Fruit fly (Drosophila melanogaster) whole organism, embryonic: Measurements from ENCODE around the gene Gs2.
A peak's percentile ranks its signal among the peaks of the same experiment; 100 is the strongest.

ENCODE experiments used
- BtbVII ChIP-seq: fragments of 200-800 bp; sonication (Bioruptor generic); optimal IDR thresholded peaks from 3 replicates; lab custom pipeline; 2017; ENCODE audit warnings: missing biosample characterization, mild to moderate bottlenecking, missing genetic modification characterization
- CG10431 ChIP-seq: fragments of 200-800 bp; sonication (Bioruptor generic); optimal IDR thresholded peaks from 3 replicates; lab custom pipeline; 2018; ENCODE audit warnings: missing biosample characterization, mild to moderate bottlenecking, missing genetic modification characterization
- CG11504 ChIP-seq: fragments of 200-800 bp; sonication (Bioruptor generic); optimal IDR thresholded peaks from 3 replicates; lab custom pipeline; 2019; ENCODE audit warnings: missing biosample characterization, mild to moderate bottlenecking, missing genetic modification characterization, moderate library complexity
- CG11695 ChIP-seq: fragments of 200-800 bp; sonication (Bioruptor generic); IDR thresholded peaks from 3 replicates; pipeline ENCODE4 v1.3.6; 2022; ENCODE audit warnings: missing biosample characterization, missing genetic modification characterization
- CG14014 ChIP-seq: fragments of 200-800 bp; sonication (Bioruptor generic); IDR thresholded peaks from 2 replicates; pipeline ENCODE4 v1.3.6; 2022; ENCODE audit warnings: missing biosample characterization, missing genetic modification characterization
- CG14860 ChIP-seq: fragments of 200-800 bp; sonication (Bioruptor generic); IDR thresholded peaks from 3 replicates; pipeline ENCODE4 v1.3.6; 2022; ENCODE audit warnings: missing biosample characterization, missing genetic modification characterization; ENCODE audit not compliant: partially characterized antibody
- CG15269 ChIP-seq: fragments of 200-800 bp; sonication (Bioruptor generic); optimal IDR thresholded peaks from 2 replicates; lab custom pipeline; 2018; ENCODE audit warnings: missing biosample characterization, mild to moderate bottlenecking, missing genetic modification characterization, moderate library complexity
- CG15479 ChIP-seq: fragments of 200-800 bp; sonication (Bioruptor generic); optimal IDR thresholded peaks from 3 replicates; lab custom pipeline; 2019; ENCODE audit warnings: missing biosample characterization, mild to moderate bottlenecking, missing genetic modification characterization, moderate library complexity
- CG2120 ChIP-seq: fragments of 200-800 bp; sonication (Bioruptor generic); optimal IDR thresholded peaks from 3 replicates; lab custom pipeline; 2016; ENCODE audit warnings: missing biosample characterization, missing genetic modification characterization
- CG2199 ChIP-seq: fragments of 200-800 bp; sonication (Bioruptor generic); IDR thresholded peaks from 3 replicates; pipeline ENCODE4 v1.3.6; 2022; ENCODE audit warnings: missing biosample characterization, missing genetic modification characterization
- CG3065 ChIP-seq: fragments of 200-800 bp; sonication (Bioruptor generic); optimal IDR thresholded peaks from 2 replicates; lab custom pipeline; 2016; ENCODE audit warnings: missing biosample characterization, missing genetic modification characterization
- CG3838 ChIP-seq: fragments of 200-800 bp; sonication (Bioruptor generic); optimal IDR thresholded peaks from 3 replicates; lab custom pipeline; 2016; ENCODE audit warnings: missing biosample characterization, missing genetic modification characterization
- CG3847 ChIP-seq: fragments of 200-800 bp; sonication (Bioruptor generic); IDR thresholded peaks from 2 replicates; pipeline ENCODE4 v1.3.6; 2022; ENCODE audit warnings: missing biosample characterization, missing genetic modification characterization
- CG4328 ChIP-seq: fragments of 200-800 bp; sonication (Bioruptor generic); optimal IDR thresholded peaks from 3 replicates; lab custom pipeline; 2017; ENCODE audit warnings: missing biosample characterization, missing genetic modification reagents, missing genetic modification characterization
- CG4360 ChIP-seq: fragments of 200-800 bp; sonication (Bioruptor generic); IDR thresholded peaks from 2 replicates; pipeline ENCODE4 v1.3.6; 2022; ENCODE audit warnings: missing biosample characterization, missing genetic modification characterization
- CG4424 ChIP-seq: fragments of 200-800 bp; sonication (Bioruptor generic); optimal IDR thresholded peaks from 3 replicates; lab custom pipeline; 2016; ENCODE audit warnings: missing biosample characterization, missing genetic modification characterization
- CG6254 ChIP-seq: fragments of 200-800 bp; sonication (Bioruptor generic); optimal IDR thresholded peaks from 3 replicates; lab custom pipeline; 2017; ENCODE audit warnings: mild to moderate bottlenecking, missing biosample characterization, missing genetic modification reagents, missing genetic modification characterization
- CG7357 ChIP-seq: fragments of 200-800 bp; sonication (Bioruptor generic); IDR thresholded peaks from 3 replicates; pipeline ENCODE4 v1.3.6; 2022; ENCODE audit warnings: missing biosample characterization, missing genetic modification characterization
- CG7745 ChIP-seq: fragments of 200-800 bp; sonication (Bioruptor generic); optimal IDR thresholded peaks from 2 replicates; lab custom pipeline; 2018; ENCODE audit warnings: missing biosample characterization, mild to moderate bottlenecking, missing genetic modification characterization, moderate library complexity
- CG9932 ChIP-seq: fragments of 200-800 bp; sonication (Bioruptor generic); IDR thresholded peaks from 2 replicates; pipeline ENCODE4 v1.3.6; 2022; ENCODE audit warnings: missing biosample characterization, missing genetic modification characterization
- CoRest ChIP-seq: fragments of 200-800 bp; sonication (Bioruptor generic); optimal IDR thresholded peaks from 3 replicates; lab custom pipeline; 2018; ENCODE audit warnings: missing biosample characterization, mild to moderate bottlenecking, missing genetic modification characterization, moderate library complexity
- Eip74EF ChIP-seq, 2 experiments: fragments of 200-800 bp in 1 of 2; fragments of >200 bp in 1 of 2; sonication (Bioruptor generic) in 1 of 2; optimal IDR thresholded peaks; 2 replicates each; lab custom pipeline; 2017 to 2019; ENCODE audit warnings: missing biosample characterization in 2 of 2, missing genetic modification characterization in 2 of 2, mild to moderate bottlenecking in 1 of 2, moderate library complexity in 1 of 2
- Hr78 ChIP-seq, 2 experiments: fragments of 200-800 bp in 1 of 2; fragments of >200 bp in 1 of 2; sonication (Bioruptor generic) in 1 of 2; optimal IDR thresholded peaks; 2 replicates each; lab custom pipeline; 2017 to 2019; ENCODE audit warnings: missing biosample characterization in 2 of 2, missing genetic modification characterization in 2 of 2, mild to moderate bottlenecking in 1 of 2, moderate library complexity in 1 of 2
- Med ChIP-seq: fragments of 200-800 bp; sonication (Bioruptor generic); peaks from one replicate; lab custom pipeline; 2016; ENCODE audit warnings: missing biosample characterization, missing genetic modification characterization, mild to moderate bottlenecking, inconsistent platforms, moderate library complexity
- NC2β ChIP-seq: fragments of 200-800 bp; sonication (Bioruptor generic); optimal IDR thresholded peaks from 2 replicates; lab custom pipeline; 2016; ENCODE audit warnings: missing biosample characterization, missing genetic modification characterization
- Nf-YA ChIP-seq: fragments of 200-800 bp; sonication (Bioruptor generic); IDR thresholded peaks from 2 replicates; pipeline ENCODE4 v1.3.6; 2022; ENCODE audit warnings: missing biosample characterization, missing genetic modification characterization
- aop ChIP-seq: fragments of 200-800 bp; sonication (Bioruptor generic); IDR thresholded peaks from 2 replicates; pipeline ENCODE4 v1.3.6; 2022; ENCODE audit warnings: missing biosample characterization, missing genetic modification characterization
- bcd ChIP-seq: fragments of 200-800 bp; sonication (Bioruptor generic); optimal IDR thresholded peaks from 2 replicates; lab custom pipeline; 2017; ENCODE audit warnings: missing biosample characterization, mild to moderate bottlenecking, missing genetic modification characterization
- bigmax ChIP-seq: fragments of 200-800 bp; sonication (Bioruptor generic); optimal IDR thresholded peaks from 2 replicates; lab custom pipeline; 2018; ENCODE audit warnings: missing biosample characterization, mild to moderate bottlenecking, missing genetic modification characterization
- cas ChIP-seq: fragments of 200-800 bp; sonication (Bioruptor generic); IDR thresholded peaks from 2 replicates; pipeline ENCODE4 v1.3.6; 2022; ENCODE audit warnings: missing biosample characterization, missing genetic modification characterization
- danr ChIP-seq: fragments of 200-800 bp; sonication (Bioruptor generic); IDR thresholded peaks from 2 replicates; pipeline ENCODE4 v1.3.6; 2022; ENCODE audit warnings: missing biosample characterization, missing genetic modification characterization
- dm ChIP-seq: fragments of 200-800 bp; sonication (Bioruptor generic); optimal IDR thresholded peaks from 3 replicates; lab custom pipeline; 2016; ENCODE audit warnings: missing biosample characterization, missing genetic modification characterization
- ems ChIP-seq: fragments of 200-800 bp; sonication (Bioruptor generic); optimal IDR thresholded peaks from 3 replicates; lab custom pipeline; 2016; ENCODE audit warnings: missing biosample characterization, missing genetic modification characterization
- fd102C ChIP-seq: fragments of 200-800 bp; sonication (Bioruptor generic); optimal IDR thresholded peaks from 2 replicates; lab custom pipeline; 2018; ENCODE audit warnings: missing biosample characterization, mild to moderate bottlenecking, missing genetic modification characterization, moderate library complexity
- grn ChIP-seq: fragments of 200-800 bp; sonication (Bioruptor generic); optimal IDR thresholded peaks from 3 replicates; lab custom pipeline; 2017; ENCODE audit warnings: missing biosample characterization, missing genetic modification characterization
- gsb ChIP-seq: fragments of 200-800 bp; sonication (Bioruptor generic); IDR thresholded peaks from 2 replicates; pipeline ENCODE4 v1.3.6; 2022; ENCODE audit warnings: missing biosample characterization, missing genetic modification characterization
- ind ChIP-seq: fragments of 200-800 bp; sonication (Bioruptor generic); optimal IDR thresholded peaks from 3 replicates; lab custom pipeline; 2016; ENCODE audit warnings: missing biosample characterization, missing genetic modification characterization
- ken ChIP-seq: fragments of 200-800 bp; sonication (Bioruptor generic); IDR thresholded peaks from 3 replicates; pipeline ENCODE4 v1.3.6; 2022; ENCODE audit warnings: missing biosample characterization, missing genetic modification characterization
- lilli ChIP-seq: fragments of 200-800 bp; sonication (Bioruptor generic); optimal IDR thresholded peaks from 3 replicates; lab custom pipeline; 2016; ENCODE audit warnings: missing biosample characterization, missing genetic modification characterization
- luna ChIP-seq: fragments of 200-800 bp; sonication (Bioruptor generic); optimal IDR thresholded peaks from 2 replicates; lab custom pipeline; 2016; ENCODE audit warnings: missing biosample characterization, missing genetic modification characterization
- nerfin-1 ChIP-seq: fragments of 200-800 bp; sonication (Bioruptor generic); optimal IDR thresholded peaks from 3 replicates; lab custom pipeline; 2019; ENCODE audit warnings: missing biosample characterization, mild to moderate bottlenecking, missing genetic modification characterization, moderate library complexity
- pb ChIP-seq: fragments of 200-800 bp; sonication (Bioruptor generic); optimal IDR thresholded peaks from 3 replicates; lab custom pipeline; 2016; ENCODE audit warnings: missing biosample characterization, missing genetic modification characterization
- pros ChIP-seq: fragments of 200-800 bp; sonication (Bioruptor generic); optimal IDR thresholded peaks from 3 replicates; lab custom pipeline; 2019; ENCODE audit warnings: missing biosample characterization, mild to moderate bottlenecking, missing genetic modification characterization, moderate library complexity
- row ChIP-seq: fragments of 200-800 bp; sonication (Bioruptor generic); IDR thresholded peaks from 3 replicates; pipeline ENCODE4 v1.3.6; 2022; ENCODE audit warnings: missing biosample characterization, missing genetic modification characterization
- sc ChIP-seq, 3 experiments: fragments of >200 bp in 2 of 3; fragments of 200-800 bp in 1 of 3; sonication (Bioruptor generic) in 1 of 3; optimal IDR thresholded peaks; 2 replicates in 2 of 3; 3 replicates in 1 of 3; lab custom pipeline; 2017; ENCODE audit warnings: mild to moderate bottlenecking in 1 of 3, missing biosample characterization in 1 of 3, missing genetic modification characterization in 1 of 3, missing genetic modification reagents in 1 of 3
- slp2 ChIP-seq: fragments of 200-800 bp; sonication (Bioruptor generic); optimal IDR thresholded peaks from 2 replicates; lab custom pipeline; 2016; ENCODE audit warnings: missing biosample characterization, missing genetic modification characterization
- twi ChIP-seq: fragments of 200-800 bp; optimal IDR thresholded peaks from 2 replicates; lab custom pipeline; 2019; ENCODE audit warnings: missing biosample characterization, mild to moderate bottlenecking, missing genetic modification characterization, moderate library complexity
- unc-4 ChIP-seq: fragments of 200-800 bp; sonication (Bioruptor generic); IDR thresholded peaks from 2 replicates; pipeline ENCODE4 v1.3.6; 2022; ENCODE audit warnings: missing biosample characterization, missing genetic modification characterization; ENCODE audit not compliant: partially characterized antibody
- usp ChIP-seq: fragments of >200 bp; optimal IDR thresholded peaks from 2 replicates; lab custom pipeline; 2017; ENCODE audit warnings: missing biosample characterization, missing genetic modification characterization

The Gs2 gene

dm6 chrX:11441829-11442634 is 19.4 kb downstream of the Gs2 start, which contains the start of gene Sk1 (continued):
- TF ChIP-seq ind (peak; percentile 12), gsb (GFP tag; lab: Robert Waterston, UW) (no peak), unc-4 (GFP tag; lab: Robert Waterston, UW) (no peak), bigmax (GFP tag; lab: Kevin White, UChicago) (peak; percentile 64), row (GFP tag; lab: Robert Waterston, UW) (peak; percentile 20; the same call in 1 of the 3 replicates), CG2199 (GFP tag; lab: Robert Waterston, UW) (0 out of 3 replicates have a peak, but pooled peaks have one; percentile 28), fd102C (GFP tag; lab: Kevin White, UChicago) (no peak), nerfin-1 (tag; lab: Kevin White, UChicago) (no peak), danr (GFP tag; lab: Robert Waterston, UW) (no peak), dm (GFP tag; lab: Kevin White, UChicago) (no peak), CG4424 (no peak), CG9932 (GFP tag; lab: Robert Waterston, UW) (peak; percentile 41; the same call in 1 of the 2 replicates), CG7357 (GFP tag; lab: Robert Waterston, UW) (no peak), Med (GFP tag; lab: Kevin White, UChicago) (peak; percentile 75), lilli (GFP tag; lab: Kevin White, UChicago) (no peak), CG3065 (GFP tag; lab: Kevin White, UChicago) (no peak), CG6254 (no peak), ken (GFP tag; lab: Robert Waterston, UW) (no peak), Hr78 (GFP tag; optimal IDR thresholded peaks at IDR 0.05; lab: Kevin White, UChicago) (peak in 1 of 2 experiments; percentile 20), CG4328 (GFP tag; lab: Kevin White, UChicago) (no peak), usp (GFP tag; lab: Kevin White, UChicago) (no peak), CG15479 (no peak), pb (GFP tag; lab: Kevin White, UChicago) (no peak), NC2β (GFP tag; lab: Kevin White, UChicago) (no peak), bcd (GFP tag; lab: Kevin White, UChicago) (no peak), luna (GFP tag; lab: Kevin White, UChicago) (no peak), CG7745 (tag; lab: Kevin White, UChicago) (no peak), CG10431 (GFP tag; lab: Kevin White, UChicago) (no peak), Eip74EF (GFP tag; optimal IDR thresholded peaks at IDR 0.05; lab: Kevin White, UChicago) (peak in 1 of 2 experiments; percentile 3), CG15269 (tag; lab: Kevin White, UChicago) (no peak), CG14860 (GFP tag; lab: Robert Waterston, UW) (no peak), CG2120 (GFP tag; lab: Kevin White, UChicago) (no peak), slp2 (GFP tag; lab: Kevin White, UChicago) (no peak), CoRest (tag; lab: Kevin White, UChicago) (no peak), CG3838 (no peak), cas (no peak), ems (GFP tag; lab: Kevin White, UChicago) (no peak), CG3847 (no peak), grn (GFP tag; lab: Kevin White, UChicago) (peak; percentile 81), pros (GFP tag; lab: Kevin White, UChicago) (no peak), CG4360 (no peak), CG11504 (tag; lab: Kevin White, UChicago) (peak; percentile 17), sc (optimal IDR thresholded peaks at IDR 0.05; lab: Kevin White, UChicago) (no peak), sc (GFP tag; optimal IDR thresholded peaks at IDR 0.05; lab: Kevin White, UChicago) (no peak), aop (GFP tag; lab: Robert Waterston, UW) (no peak), BtbVII (no peak), twi (tag; lab: Kevin White, UChicago) (no peak), CG14014 (GFP tag; lab: Robert Waterston, UW) (no peak), Nf-YA (GFP tag; lab: Robert Waterston, UW) (no peak), CG11695 (GFP tag; lab: Robert Waterston, UW) (0 out of 3 replicates have a peak, but pooled peaks have one; percentile 18)
